Worm (Caenorhabditis elegans) whole organism, L1 larva: ENCODE measurements around the gene ent-1.

Source experiments
- C04F5.9 ChIP-seq: sonication (generic microtip); optimal IDR thresholded peaks from 2 replicates; lab custom pipeline; 2016; ENCODE audit warnings: missing genetic modification characterization, missing compliant biosample characterization
- aha-1 ChIP-seq: fragments of 150-350 bp; optimal IDR thresholded peaks from 2 replicates; lab custom pipeline; 2014; ENCODE audit warnings: missing biosample characterization, missing genetic modification characterization
- alr-1 ChIP-seq: fragments of 200-800 bp; sonication (Bioruptor generic); optimal IDR thresholded peaks from 2 replicates; lab custom pipeline; 2018; ENCODE audit warnings: borderline replicate concordance, mild to moderate bottlenecking, missing genetic modification characterization, missing compliant biosample characterization
- blmp-1 ChIP-seq: fragments of 150-350 bp; optimal IDR thresholded peaks from 2 replicates; lab custom pipeline; 2014; ENCODE audit warnings: missing biosample characterization, missing genetic modification characterization
- ceh-82 ChIP-seq, 3 experiments: fragments of 150-350 bp in 1 of 3; sonication (generic microtip) in 2 of 3; optimal IDR thresholded peaks; 2 replicates each; lab custom pipeline; 2014 to 2017; ENCODE audit warnings: missing biosample characterization in 3 of 3, missing genetic modification characterization in 3 of 3
- ces-1 ChIP-seq: fragments of 150-350 bp; optimal IDR thresholded peaks from 2 replicates; lab custom pipeline; 2014; ENCODE audit warnings: missing biosample characterization, missing genetic modification reagents, missing genetic modification characterization
- dsc-1 ChIP-seq: sonication (generic microtip); optimal IDR thresholded peaks from 2 replicates; lab custom pipeline; 2016; ENCODE audit warnings: mild to moderate bottlenecking, missing genetic modification characterization, missing compliant biosample characterization
- efl-1 ChIP-seq, 4 experiments: fragments of 150-350 bp; optimal IDR thresholded peaks in 3 of 4; peaks in 1 of 4; 1 replicate in 1 of 4; 2 replicates in 3 of 4; lab custom pipeline; 2014; ENCODE audit warnings: missing biosample characterization in 2 of 4, missing genetic modification characterization in 2 of 4, missing genetic modification reagents in 2 of 4
- elt-2 ChIP-seq: sonication (generic microtip); optimal IDR thresholded peaks from 2 replicates; lab custom pipeline; 2016; ENCODE audit warnings: missing genetic modification characterization, mild to moderate bottlenecking, inconsistent platforms, missing compliant biosample characterization, missing genetic modification reagents
- elt-3 ChIP-seq, 6 experiments: fragments of 150-350 bp in 1 of 6; sonication (generic microtip); optimal IDR thresholded peaks; 2 replicates each; lab custom pipeline; 2017 to 2018; ENCODE audit warnings: missing biosample characterization in 6 of 6, missing genetic modification characterization in 6 of 6, inconsistent platforms in 1 of 6
- fkh-10 ChIP-seq: sonication (generic microtip); optimal IDR thresholded peaks from 2 replicates; lab custom pipeline; 2017; ENCODE audit warnings: missing biosample characterization, missing genetic modification reagents, missing genetic modification characterization
- fkh-4 ChIP-seq: sonication (generic microtip); optimal IDR thresholded peaks from 2 replicates; lab custom pipeline; 2016; ENCODE audit warnings: missing compliant biosample characterization, missing genetic modification characterization, borderline replicate concordance
- grh-1 ChIP-seq: fragments of 200-800 bp; sonication (Bioruptor generic); IDR thresholded peaks from 2 replicates; pipeline ENCODE4 v1.3.6; 2022; ENCODE audit warnings: missing genetic modification reagents, missing genetic modification characterization, missing compliant biosample characterization
- hlh-17 ChIP-seq: fragments of 200-800 bp; sonication (Bioruptor generic); optimal IDR thresholded peaks from 2 replicates; lab custom pipeline; 2018; ENCODE audit warnings: missing genetic modification characterization, mild to moderate bottlenecking, missing compliant biosample characterization, moderate library complexity, borderline replicate concordance
- hlh-4 ChIP-seq: sonication (generic microtip); optimal IDR thresholded peaks from 2 replicates; lab custom pipeline; 2016; ENCODE audit warnings: mild to moderate bottlenecking, missing genetic modification characterization, missing compliant biosample characterization
- hpl-2 ChIP-seq: fragments of 150-350 bp; optimal IDR thresholded peaks from 2 replicates; lab custom pipeline; 2014; ENCODE audit warnings: missing biosample characterization, missing genetic modification reagents, missing genetic modification characterization
- irx-1 ChIP-seq: sonication (generic microtip); optimal IDR thresholded peaks from 2 replicates; lab custom pipeline; 2016; ENCODE audit warnings: missing genetic modification characterization, missing compliant biosample characterization
- lin-14 ChIP-seq: fragments of 200-800 bp; sonication (Bioruptor generic); optimal IDR thresholded peaks from 2 replicates; lab custom pipeline; 2018; ENCODE audit warnings: mild to moderate bottlenecking, missing genetic modification characterization, moderate library complexity, missing compliant biosample characterization
- lin-15B ChIP-seq: fragments of 150-350 bp; sonication (generic microtip); optimal IDR thresholded peaks from 3 replicates; lab custom pipeline; 2014; ENCODE audit warnings: missing biosample characterization, missing genetic modification characterization
- lin-35 ChIP-seq, 2 experiments: fragments of 150-350 bp; optimal IDR thresholded peaks; 2 replicates each; lab custom pipeline; 2014; ENCODE audit warnings: missing biosample characterization in 2 of 2, missing genetic modification characterization in 2 of 2, missing genetic modification reagents in 2 of 2
- lsy-2 ChIP-seq, 2 experiments: fragments of 150-350 bp; optimal IDR thresholded peaks; 2 replicates each; lab custom pipeline; 2014; ENCODE audit warnings: missing biosample characterization in 2 of 2, missing genetic modification characterization in 2 of 2
- mdl-1 ChIP-seq, 2 experiments: fragments of 150-350 bp; optimal IDR thresholded peaks; 2 replicates each; lab custom pipeline; 2014 to 2017; ENCODE audit warnings: missing biosample characterization in 2 of 2, missing genetic modification characterization in 2 of 2, inconsistent platforms in 1 of 2
- mep-1 ChIP-seq: fragments of 150-350 bp; optimal IDR thresholded peaks from 2 replicates; lab custom pipeline; 2014; ENCODE audit warnings: missing biosample characterization, missing genetic modification characterization
- nhr-19 ChIP-seq: fragments of 200-800 bp; sonication (Bioruptor generic); conservative IDR thresholded peaks from 2 replicates; pipeline ENCODE4 v1.3.6; 2022; ENCODE audit warnings: missing genetic modification characterization, missing compliant biosample characterization
- nhr-20 ChIP-seq: sonication (generic microtip); optimal IDR thresholded peaks from 2 replicates; lab custom pipeline; 2016; ENCODE audit warnings: mild to moderate bottlenecking, missing genetic modification characterization, missing compliant biosample characterization
- nhr-71 ChIP-seq: sonication (generic microtip); optimal IDR thresholded peaks from 2 replicates; lab custom pipeline; 2016; ENCODE audit warnings: mild to moderate bottlenecking, missing genetic modification characterization, moderate library complexity, missing compliant biosample characterization
- nhr-77 ChIP-seq: fragments of 150-350 bp; optimal IDR thresholded peaks from 2 replicates; lab custom pipeline; 2014; ENCODE audit warnings: missing biosample characterization, missing genetic modification characterization
- nhr-84 ChIP-seq: sonication (generic microtip); optimal IDR thresholded peaks from 2 replicates; lab custom pipeline; 2017; ENCODE audit warnings: missing biosample characterization, missing genetic modification characterization
- nhr-85 ChIP-seq: sonication (generic microtip); peaks from one replicate; lab custom pipeline; 2016; ENCODE audit warnings: missing genetic modification characterization, inconsistent platforms, missing compliant biosample characterization
- rnt-1 ChIP-seq: sonication (generic microtip); optimal IDR thresholded peaks from 2 replicates; lab custom pipeline; 2016; ENCODE audit warnings: mild to moderate bottlenecking, missing genetic modification characterization, moderate library complexity, missing compliant biosample characterization
- skn-1 ChIP-seq: fragments of 150-350 bp; optimal IDR thresholded peaks from 2 replicates; lab custom pipeline; 2014; ENCODE audit warnings: missing biosample characterization, missing genetic modification characterization
- snu-23 ChIP-seq: sonication (generic microtip); optimal IDR thresholded peaks from 2 replicates; lab custom pipeline; 2016; ENCODE audit warnings: missing genetic modification characterization, missing compliant biosample characterization
- sup-37 ChIP-seq: fragments of 200-800 bp; sonication (Bioruptor generic); optimal IDR thresholded peaks from 2 replicates; lab custom pipeline; 2018; ENCODE audit warnings: mild to moderate bottlenecking, missing genetic modification characterization, missing compliant biosample characterization
- swsn-7 ChIP-seq: sonication (generic microtip); optimal IDR thresholded peaks from 2 replicates; lab custom pipeline; 2016; ENCODE audit warnings: missing genetic modification characterization, missing compliant biosample characterization
- tbx-2 ChIP-seq: sonication (generic microtip); optimal IDR thresholded peaks from 2 replicates; lab custom pipeline; 2016; ENCODE audit warnings: missing genetic modification characterization, missing compliant biosample characterization
- unc-130 ChIP-seq: fragments of 150-350 bp; optimal IDR thresholded peaks from 2 replicates; lab custom pipeline; 2017; ENCODE audit warnings: missing biosample characterization, missing genetic modification characterization, inconsistent platforms
- unc-62 ChIP-seq: fragments of 150-350 bp; optimal IDR thresholded peaks from 2 replicates; lab custom pipeline; 2014; ENCODE audit warnings: missing biosample characterization, missing genetic modification reagents, missing genetic modification characterization
- unc-86 ChIP-seq: sonication (generic microtip); optimal IDR thresholded peaks from 2 replicates; lab custom pipeline; 2016; ENCODE audit warnings: missing genetic modification characterization, missing compliant biosample characterization
- vab-15 ChIP-seq: sonication (generic microtip); optimal IDR thresholded peaks from 2 replicates; lab custom pipeline; 2017; ENCODE audit warnings: missing genotype, mild to moderate bottlenecking, missing genetic modification characterization, missing compliant biosample characterization
- xbp-1 ChIP-seq: sonication (generic microtip); optimal IDR thresholded peaks from 2 replicates; lab custom pipeline; 2016; ENCODE audit warnings: missing genetic modification characterization, missing compliant biosample characterization
- ztf-11 ChIP-seq, 2 experiments: sonication (generic microtip); optimal IDR thresholded peaks; 2 replicates each; lab custom pipeline; 2016 to 2017; ENCODE audit warnings: missing genetic modification characterization in 2 of 2, missing biosample characterization in 1 of 2, missing compliant biosample characterization in 1 of 2
- ztf-4 ChIP-seq: fragments of 150-350 bp; optimal IDR thresholded peaks from 2 replicates; lab custom pipeline; 2014; ENCODE audit warnings: missing biosample characterization, missing genetic modification characterization

ent-1 gene

DNA sequence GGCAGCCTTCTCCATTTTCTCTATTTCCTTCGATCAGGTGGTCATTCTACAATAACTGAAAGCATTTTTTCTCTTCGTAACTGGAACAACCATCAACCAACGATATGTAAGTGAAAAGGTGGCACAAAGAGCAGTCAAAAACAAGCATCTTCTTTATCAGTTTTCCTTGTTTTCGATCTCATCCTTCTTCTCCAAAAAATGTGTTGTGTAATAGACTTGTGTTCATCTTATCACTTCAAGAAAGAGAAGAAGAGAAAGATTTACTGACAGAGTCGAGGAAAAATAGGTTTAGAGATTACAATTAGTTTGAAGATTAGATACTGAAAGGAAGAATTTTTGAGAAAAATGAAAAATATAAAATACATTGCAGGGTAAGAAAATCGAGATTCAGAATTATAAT, 9.9 kb downstream of the ent-1 start:
- TF ChIP-seq nhr-71 (tag; lab: Kevin White, UChicago) (peak; percentile 34), snu-23 (GFP tag; lab: Kevin White, UChicago) (peak; percentile 27), mdl-1 (tag; optimal IDR thresholded peaks at IDR 0.05; lab: Kevin White, UChicago) (no peak), unc-130 (tag; lab: Kevin White, UChicago) (peak; percentile 21), lsy-2 (tag; optimal IDR thresholded peaks at IDR 0.05; lab: Kevin White, UChicago) (peak in 1 of 2 experiments; percentile 25), nhr-20 (peak; percentile 23), ztf-4 (tag; lab: Kevin White, UChicago) (peak; percentile 10), elt-2 (tag; lab: Kevin White, UChicago) (peak; percentile 8), lin-14 (GFP tag; lab: Kevin White, UChicago) (peak; percentile 67), dsc-1 (no peak)

DNA sequence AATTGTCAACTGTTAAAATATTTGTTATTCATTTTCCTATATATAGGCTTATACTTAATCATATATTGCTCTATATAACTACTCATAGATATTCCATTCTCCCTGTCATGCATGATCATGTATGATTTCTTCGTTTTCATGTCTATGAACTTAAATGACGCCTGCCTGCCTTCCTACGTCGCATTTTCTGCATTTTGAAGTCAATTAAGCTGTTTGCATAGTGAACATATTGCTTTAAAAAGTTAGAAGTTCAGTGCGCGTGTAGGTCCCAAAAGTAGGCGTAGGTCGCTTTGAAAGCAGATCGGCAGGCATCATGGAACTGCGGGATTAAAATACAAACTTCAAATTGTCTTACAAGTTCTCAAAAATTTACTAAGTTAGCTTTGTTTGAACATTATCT, 10.6 kb downstream of the ent-1 start:
- TF ChIP-seq hlh-17 (GFP tag; lab: Kevin White, UChicago) (peak; percentile 29), C04F5.9 (tag; lab: Kevin White, UChicago) (no peak), irx-1 (tag; lab: Kevin White, UChicago) (no peak)
- TF ChIP-seq, all 84 proteins: peak for 1

DNA sequence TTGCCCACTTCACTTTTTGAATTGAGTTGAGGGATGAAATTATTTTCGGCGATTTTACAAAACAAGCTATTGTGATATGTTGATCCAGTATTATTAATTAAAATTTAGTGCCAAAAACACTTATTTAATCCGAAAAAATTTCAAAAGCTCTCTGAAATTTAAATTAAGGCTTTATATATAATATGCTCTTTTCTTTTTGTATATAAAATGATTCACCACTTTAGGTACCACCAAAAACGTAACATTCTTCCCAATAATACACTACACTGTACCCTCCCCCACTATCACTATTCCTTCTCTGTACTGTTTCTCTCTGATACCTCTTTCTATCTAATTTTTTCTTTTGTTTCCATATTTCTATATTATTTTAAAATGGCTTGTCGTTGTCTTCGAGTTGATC, 11.4 kb downstream of the ent-1 start, which contains the start of gene prx-2:
TSS of gene prx-2 (plus strand) at position 301 of the 400 bp plus-strand sequence.
- TF ChIP-seq skn-1 (tag; lab: Kevin White, UChicago) = no peak
- no peak for TF ChIP-seq nhr-85 (tag; lab: Kevin White, UChicago)
- no peak for TF ChIP-seq tbx-2 (tag; lab: Kevin White, UChicago)
- TF ChIP-seq hlh-4 = no peak
- TF ChIP-seq ces-1 (GFP tag; lab: Kevin White, UChicago) = no peak
- no peak for TF ChIP-seq fkh-10 (GFP tag; lab: Kevin White, UChicago)
- no peak for TF ChIP-seq ztf-4 (tag; lab: Kevin White, UChicago)
- no peak for TF ChIP-seq grh-1
- no peak for TF ChIP-seq nhr-77 (tag; lab: Kevin White, UChicago)
- no peak for TF ChIP-seq xbp-1 (tag; lab: Kevin White, UChicago)
- no peak for TF ChIP-seq efl-1 (optimal IDR thresholded peaks at IDR 0.05; lab: Kevin White, UChicago)
- no peak for TF ChIP-seq efl-1 (GFP tag; optimal IDR thresholded peaks at IDR 0.05 in 1 of 2; lab: Kevin White, UChicago)

DNA sequence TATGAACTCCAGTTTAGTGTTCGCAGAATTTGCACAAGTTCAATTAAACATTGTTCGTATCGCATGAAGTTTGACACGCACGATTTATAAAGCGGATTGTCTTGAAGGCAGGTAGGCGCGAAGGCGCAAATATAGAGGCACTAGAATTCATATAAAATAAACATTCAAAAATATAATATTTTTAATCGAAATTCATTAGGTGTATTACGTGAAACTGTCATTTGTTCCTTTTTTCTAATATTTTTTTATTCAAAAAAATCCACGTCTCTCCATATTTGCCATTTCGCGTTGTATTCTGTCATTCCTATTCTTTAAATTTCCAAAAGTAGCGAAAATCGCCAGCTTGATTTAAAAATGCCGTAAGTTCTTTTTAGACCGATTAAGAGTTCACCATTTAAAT, 13.5 kb downstream of the ent-1 start, which contains the start of gene ZK809.1:
TSS of gene ZK809.1 (plus strand) at position 301 of the 400 bp plus-strand sequence.
- TF ChIP-seq unc-62 (GFP tag; lab: Kevin White, UChicago) (no peak), blmp-1 (tag; lab: Kevin White, UChicago) (no peak), aha-1 (no peak), swsn-7 (tag; lab: Kevin White, UChicago) (no peak), ztf-4 (tag; lab: Kevin White, UChicago) (no peak), nhr-71 (tag; lab: Kevin White, UChicago) (no peak), unc-86 (no peak), irx-1 (tag; lab: Kevin White, UChicago) (no peak), fkh-4 (tag; lab: Kevin White, UChicago) (no peak), lin-35 (GFP tag; optimal IDR thresholded peaks at IDR 0.05; lab: Kevin White, UChicago) (no peak)

DNA sequence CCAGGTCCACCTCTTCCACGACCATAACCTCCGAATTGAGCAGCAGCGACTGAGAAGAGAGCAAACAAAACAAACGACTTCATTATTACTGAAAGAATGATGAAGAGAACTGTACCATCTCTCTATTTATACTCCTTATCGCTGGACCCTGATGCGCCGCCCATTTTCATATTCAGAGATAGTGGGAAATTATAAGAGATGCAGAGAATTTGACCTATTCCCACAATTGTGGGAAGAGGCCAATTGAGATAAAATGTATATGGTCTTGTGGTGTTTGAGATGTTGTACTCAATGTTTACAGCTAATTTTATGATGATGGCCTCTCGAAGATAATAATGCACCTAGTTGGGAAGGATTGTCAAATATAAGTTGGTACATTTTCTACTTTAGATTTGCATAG, 14.4 kb downstream of the ent-1 start, which contains the start of gene ttr-50:
TSS of gene ttr-50 (minus strand) at position 101 of the 400 bp plus-strand sequence.
- TF ChIP-seq unc-62 (GFP tag; lab: Kevin White, UChicago) (no peak), elt-3 (tag; optimal IDR thresholded peaks at IDR 0.05; lab: Kevin White, UChicago) (no peak), aha-1 (no peak), sup-37 (GFP tag; lab: Kevin White, UChicago) (no peak), ztf-11 (tag; optimal IDR thresholded peaks at IDR 0.05; lab: Kevin White, UChicago) (no peak), alr-1 (tag; lab: Kevin White, UChicago) (no peak), rnt-1 (tag; lab: Kevin White, UChicago) (no peak), nhr-84 (tag; lab: Kevin White, UChicago) (no peak), mep-1 (tag; lab: Kevin White, UChicago) (no peak), lin-15B (tag; lab: Kevin White, UChicago) (no peak), nhr-19 (GFP tag; lab: Robert Waterston, UW) (no peak), C04F5.9 (tag; lab: Kevin White, UChicago) (no peak), hpl-2 (GFP tag; lab: Kevin White, UChicago) (no peak), vab-15 (tag; lab: Kevin White, UChicago) (no peak), xbp-1 (tag; lab: Kevin White, UChicago) (no peak), ceh-82 (tag; optimal IDR thresholded peaks at IDR 0.05; lab: Kevin White, UChicago) (no peak), fkh-4 (tag; lab: Kevin White, UChicago) (no peak)
- TF ChIP-seq, all 84 proteins: peak for 0
